Fruit fly (Drosophila melanogaster) whole organism, prepupa: ENCODE data around the gene CG2017.

Experiments
- Blimp-1 ChIP-seq: fragments of 200-800 bp; sonication (Bioruptor generic); optimal IDR thresholded peaks from 3 replicates; lab custom pipeline; 2017; ENCODE audit warnings: missing biosample characterization, missing genetic modification characterization, mild to moderate bottlenecking, moderate library complexity, missing genetic modification reagents
- CG6163 ChIP-seq: fragments of 200-800 bp; sonication (Bioruptor generic); IDR thresholded peaks from 3 replicates; pipeline ENCODE4 v1.3.6; 2022; ENCODE audit warnings: missing biosample characterization, missing genetic modification characterization
- CG6276 ChIP-seq: fragments of 200-800 bp; sonication (Bioruptor generic); optimal IDR thresholded peaks from 2 replicates; lab custom pipeline; 2017; ENCODE audit warnings: missing biosample characterization, mild to moderate bottlenecking, missing genetic modification characterization
- CG6854 ChIP-seq: fragments of 200-800 bp; sonication (Bioruptor generic); optimal IDR thresholded peaks from 2 replicates; lab custom pipeline; 2017; ENCODE audit warnings: missing biosample characterization, mild to moderate bottlenecking, missing genetic modification characterization
- CG7368 ChIP-seq: fragments of 200-800 bp; sonication (Bioruptor generic); optimal IDR thresholded peaks from 3 replicates; lab custom pipeline; 2016; ENCODE audit warnings: missing biosample characterization, missing genetic modification characterization
- CG8119 ChIP-seq: fragments of 200-800 bp; sonication (Bioruptor generic); IDR thresholded peaks from 3 replicates; pipeline ENCODE4 v1.3.6; 2022; ENCODE audit warnings: missing biosample characterization, missing genetic modification characterization
- CG9139 ChIP-seq: fragments of 200-800 bp; sonication (Bioruptor generic); optimal IDR thresholded peaks from 3 replicates; lab custom pipeline; 2017; ENCODE audit warnings: missing biosample characterization, mild to moderate bottlenecking, missing genetic modification characterization
- Ets21C ChIP-seq: fragments of 200-800 bp; sonication (Bioruptor generic); optimal IDR thresholded peaks from 3 replicates; lab custom pipeline; 2016; ENCODE audit warnings: missing biosample characterization, missing genetic modification characterization
- Hr39 ChIP-seq: fragments of 200-800 bp; sonication (Bioruptor generic); optimal IDR thresholded peaks from 2 replicates; lab custom pipeline; 2016; ENCODE audit warnings: missing biosample characterization, missing genetic modification characterization
- cyc ChIP-seq: fragments of 200-800 bp; sonication (Bioruptor generic); optimal IDR thresholded peaks from 3 replicates; lab custom pipeline; 2016; ENCODE audit warnings: missing biosample characterization, missing genetic modification characterization
- dsx ChIP-seq: fragments of 200-800 bp; optimal IDR thresholded peaks from 3 replicates; lab custom pipeline; 2019; ENCODE audit warnings: missing biosample characterization, mild to moderate bottlenecking, missing genetic modification characterization, moderate library complexity; ENCODE audit not compliant: poor library complexity, severe bottlenecking
- net ChIP-seq: fragments of 200-800 bp; sonication (Bioruptor generic); optimal IDR thresholded peaks from 3 replicates; lab custom pipeline; 2016; ENCODE audit warnings: missing biosample characterization, missing genetic modification characterization
- salr ChIP-seq, 2 experiments: fragments of 200-800 bp; sonication (Bioruptor generic); optimal IDR thresholded peaks; 3 replicates each; lab custom pipeline; 2016 to 2018; ENCODE audit warnings: missing biosample characterization in 2 of 2, missing genetic modification characterization in 2 of 2, mild to moderate bottlenecking in 1 of 2
- vri ChIP-seq: fragments of 200-800 bp; sonication (Bioruptor generic); optimal IDR thresholded peaks from 3 replicates; lab custom pipeline; 2016; ENCODE audit warnings: missing biosample characterization, mild to moderate bottlenecking, missing genetic modification characterization

DNA sequence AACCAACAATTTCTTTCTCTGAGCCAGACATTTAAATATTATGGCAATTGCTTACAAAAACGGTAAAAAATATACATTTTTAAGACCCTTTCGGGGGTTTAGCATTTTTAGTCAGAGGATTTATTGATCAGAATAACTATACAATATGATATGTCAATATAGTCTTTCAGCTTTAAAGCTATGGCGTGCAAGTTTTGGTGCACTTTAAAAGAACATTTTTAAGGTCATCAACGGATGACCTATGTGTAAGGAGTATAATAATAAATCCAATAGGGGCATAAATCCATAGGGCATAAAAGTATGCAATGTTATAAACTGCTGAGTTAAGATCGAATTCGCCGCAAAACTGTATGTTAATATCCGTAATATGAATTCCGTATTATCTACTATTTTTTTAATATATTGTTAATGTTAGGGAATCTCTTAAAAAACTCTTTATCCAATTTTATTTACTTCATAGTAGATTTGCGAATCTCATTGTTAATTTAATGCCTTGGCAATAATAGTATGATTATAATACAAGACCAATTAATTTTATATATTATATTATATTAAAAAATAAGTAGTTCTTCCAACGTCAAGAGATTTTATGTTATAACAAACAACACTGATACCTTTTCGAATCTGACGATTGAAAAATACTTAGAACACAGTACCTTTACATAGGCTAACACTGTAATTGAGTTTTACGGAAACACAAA is 15.5 kb downstream of the CG2017 start, which contains the start of gene CG14676:
- no peak for TF ChIP-seq dsx (GFP tag; lab: Kevin White, UChicago)
- TF ChIP-seq Ets21C (GFP tag; lab: Kevin White, UChicago), result no peak
- no peak for TF ChIP-seq CG7368 (GFP tag; lab: Kevin White, UChicago)
- TF ChIP-seq CG8119 (GFP tag; lab: Robert Waterston, UW), result no peak
- no peak for TF ChIP-seq CG6854
- no peak for TF ChIP-seq salr (GFP tag; optimal IDR thresholded peaks at IDR 0.05; lab: Kevin White, UChicago)
- TF ChIP-seq CG9139 (GFP tag; lab: Kevin White, UChicago), result no peak
- no peak for TF ChIP-seq Blimp-1
- TF ChIP-seq cyc (GFP tag; lab: Kevin White, UChicago), result no peak
- no peak for TF ChIP-seq Hr39
- TF ChIP-seq net (GFP tag; lab: Kevin White, UChicago), result no peak
- no peak for TF ChIP-seq vri
- no peak for TF ChIP-seq CG6276 (GFP tag; lab: Kevin White, UChicago)
- no peak for TF ChIP-seq CG6163
